Worm (Caenorhabditis elegans): ENCODE measurements around the gene F22E12.1.

DNA sequence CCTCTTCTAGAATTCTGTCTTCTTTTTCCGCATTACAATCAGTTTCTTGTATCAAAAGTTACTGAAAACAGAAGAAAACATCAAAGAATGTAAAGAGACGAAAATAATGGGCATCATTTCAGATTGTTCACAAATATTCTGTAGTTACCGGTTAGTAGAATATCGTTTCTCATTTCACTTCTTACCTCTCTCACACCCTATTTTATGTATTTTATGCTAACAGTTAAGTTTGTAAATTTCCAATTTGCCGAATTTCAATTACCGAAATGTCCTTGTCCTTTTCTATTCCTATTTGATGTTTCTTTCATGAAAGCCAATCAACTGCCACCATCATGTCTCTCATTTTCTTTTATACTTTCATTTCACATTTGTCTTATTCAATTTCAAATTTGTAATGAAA is 33.6 kb downstream of the F22E12.1 start:
- TF ChIP-seq zag-1 (tag; optimal IDR thresholded peaks at IDR 0.05) (no peak), sptf-1 (tag; optimal IDR thresholded peaks at IDR 0.05) (no peak), egl-27 (tag; optimal IDR thresholded peaks at IDR 0.05) (no peak), nhr-11 (tag; optimal IDR thresholded peaks at IDR 0.05) (no peak)
